Worm (Caenorhabditis elegans) whole organism, L1 larva: Measurements from ENCODE around the gene col-37.

Experiments
- C16A3.4 ChIP-seq: fragments of 150-350 bp; optimal IDR thresholded peaks from 2 replicates; lab custom pipeline; 2014; ENCODE audit warnings: missing biosample characterization, missing genetic modification characterization
- C34B4.2 ChIP-seq: sonication (generic microtip); optimal IDR thresholded peaks from 2 replicates; lab custom pipeline; 2017; ENCODE audit warnings: mild to moderate bottlenecking, missing genetic modification characterization, missing compliant biosample characterization
- F16B12.6 ChIP-seq: fragments of 150-350 bp; optimal IDR thresholded peaks from 2 replicates; lab custom pipeline; 2014; ENCODE audit warnings: missing biosample characterization, missing genetic modification characterization
- Y116A8C.19 ChIP-seq: sonication (generic microtip); optimal IDR thresholded peaks from 2 replicates; lab custom pipeline; 2016; ENCODE audit warnings: missing compliant biosample characterization, missing genetic modification characterization, borderline replicate concordance
- aha-1 ChIP-seq: fragments of 150-350 bp; optimal IDR thresholded peaks from 2 replicates; lab custom pipeline; 2014; ENCODE audit warnings: missing biosample characterization, missing genetic modification characterization
- alr-1 ChIP-seq: fragments of 200-800 bp; sonication (Bioruptor generic); optimal IDR thresholded peaks from 2 replicates; lab custom pipeline; 2018; ENCODE audit warnings: borderline replicate concordance, mild to moderate bottlenecking, missing genetic modification characterization, missing compliant biosample characterization
- aly-2 ChIP-seq: fragments of 150-350 bp; optimal IDR thresholded peaks from 2 replicates; lab custom pipeline; 2014; ENCODE audit warnings: missing biosample characterization, missing genetic modification characterization
- ama-1 ChIP-seq: fragments of 150-350 bp; optimal IDR thresholded peaks from 2 replicates; lab custom pipeline; 2014
- blmp-1 ChIP-seq: fragments of 150-350 bp; optimal IDR thresholded peaks from 2 replicates; lab custom pipeline; 2014; ENCODE audit warnings: missing biosample characterization, missing genetic modification characterization
- ceh-63 ChIP-seq: fragments of 200-800 bp; sonication (Bioruptor generic); optimal IDR thresholded peaks from 2 replicates; lab custom pipeline; 2018; ENCODE audit warnings: mild to moderate bottlenecking, missing genetic modification characterization, missing compliant biosample characterization
- ceh-88 ChIP-seq: fragments of 200-800 bp; sonication (Bioruptor generic); IDR thresholded peaks from 2 replicates; pipeline ENCODE4 v1.3.6; 2022; ENCODE audit warnings: missing genetic modification characterization, missing compliant biosample characterization
- ces-1 ChIP-seq: fragments of 150-350 bp; optimal IDR thresholded peaks from 2 replicates; lab custom pipeline; 2014; ENCODE audit warnings: missing biosample characterization, missing genetic modification reagents, missing genetic modification characterization
- dsc-1 ChIP-seq: sonication (generic microtip); optimal IDR thresholded peaks from 2 replicates; lab custom pipeline; 2016; ENCODE audit warnings: mild to moderate bottlenecking, missing genetic modification characterization, missing compliant biosample characterization
- efl-1 ChIP-seq, 4 experiments: fragments of 150-350 bp; optimal IDR thresholded peaks in 3 of 4; peaks in 1 of 4; 1 replicate in 1 of 4; 2 replicates in 3 of 4; lab custom pipeline; 2014; ENCODE audit warnings: missing biosample characterization in 2 of 4, missing genetic modification characterization in 2 of 4, missing genetic modification reagents in 2 of 4
- egl-27 ChIP-seq, 2 experiments: fragments of 150-350 bp in 1 of 2; sonication (generic microtip); optimal IDR thresholded peaks; 3 replicates each; lab custom pipeline; 2017 to 2018; ENCODE audit warnings: missing biosample characterization in 2 of 2, missing genetic modification characterization in 2 of 2, missing genetic modification reagents in 2 of 2
- elt-2 ChIP-seq: sonication (generic microtip); optimal IDR thresholded peaks from 2 replicates; lab custom pipeline; 2016; ENCODE audit warnings: missing genetic modification characterization, mild to moderate bottlenecking, inconsistent platforms, missing compliant biosample characterization, missing genetic modification reagents
- ets-5 ChIP-seq: fragments of 200-800 bp; sonication (Bioruptor generic); IDR thresholded peaks from 2 replicates; pipeline ENCODE4 v1.3.6; 2022; ENCODE audit warnings: missing genetic modification characterization, missing compliant biosample characterization
- fkh-4 ChIP-seq: sonication (generic microtip); optimal IDR thresholded peaks from 2 replicates; lab custom pipeline; 2016; ENCODE audit warnings: missing compliant biosample characterization, missing genetic modification characterization, borderline replicate concordance
- fkh-8 ChIP-seq: sonication (generic microtip); optimal IDR thresholded peaks from 2 replicates; lab custom pipeline; 2016; ENCODE audit warnings: mild to moderate bottlenecking, missing genetic modification characterization, missing compliant biosample characterization
- grh-1 ChIP-seq: fragments of 200-800 bp; sonication (Bioruptor generic); IDR thresholded peaks from 2 replicates; pipeline ENCODE4 v1.3.6; 2022; ENCODE audit warnings: missing genetic modification reagents, missing genetic modification characterization, missing compliant biosample characterization
- hlh-17 ChIP-seq: fragments of 200-800 bp; sonication (Bioruptor generic); optimal IDR thresholded peaks from 2 replicates; lab custom pipeline; 2018; ENCODE audit warnings: missing genetic modification characterization, mild to moderate bottlenecking, missing compliant biosample characterization, moderate library complexity, borderline replicate concordance
- hlh-4 ChIP-seq: sonication (generic microtip); optimal IDR thresholded peaks from 2 replicates; lab custom pipeline; 2016; ENCODE audit warnings: mild to moderate bottlenecking, missing genetic modification characterization, missing compliant biosample characterization
- hpl-2 ChIP-seq: fragments of 150-350 bp; optimal IDR thresholded peaks from 2 replicates; lab custom pipeline; 2014; ENCODE audit warnings: missing biosample characterization, missing genetic modification reagents, missing genetic modification characterization
- isw-1 ChIP-seq: fragments of 200-800 bp; sonication (Bioruptor generic); IDR thresholded peaks from 2 replicates; pipeline ENCODE4 v1.3.6; 2022; ENCODE audit warnings: missing genetic modification characterization, missing compliant biosample characterization
- jun-1 ChIP-seq: fragments of 150-350 bp; optimal IDR thresholded peaks from 2 replicates; lab custom pipeline; 2014; ENCODE audit warnings: missing biosample characterization, missing genetic modification reagents, missing genetic modification characterization
- lin-13 ChIP-seq: fragments of 150-350 bp; optimal IDR thresholded peaks from 2 replicates; lab custom pipeline; 2014; ENCODE audit warnings: missing biosample characterization, missing genetic modification reagents, missing genetic modification characterization
- lin-35 ChIP-seq, 2 experiments: fragments of 150-350 bp; optimal IDR thresholded peaks; 2 replicates each; lab custom pipeline; 2014; ENCODE audit warnings: missing biosample characterization in 2 of 2, missing genetic modification characterization in 2 of 2, missing genetic modification reagents in 2 of 2
- lsy-2 ChIP-seq, 2 experiments: fragments of 150-350 bp; optimal IDR thresholded peaks; 2 replicates each; lab custom pipeline; 2014; ENCODE audit warnings: missing biosample characterization in 2 of 2, missing genetic modification characterization in 2 of 2
- mef-2 ChIP-seq: fragments of 150-350 bp; optimal IDR thresholded peaks from 2 replicates; lab custom pipeline; 2014; ENCODE audit warnings: missing biosample characterization, missing genetic modification characterization
- nhr-12 ChIP-seq: sonication (generic microtip); optimal IDR thresholded peaks from 2 replicates; lab custom pipeline; 2017; ENCODE audit warnings: missing biosample characterization, missing genetic modification characterization
- nhr-19 ChIP-seq: fragments of 200-800 bp; sonication (Bioruptor generic); conservative IDR thresholded peaks from 2 replicates; pipeline ENCODE4 v1.3.6; 2022; ENCODE audit warnings: missing genetic modification characterization, missing compliant biosample characterization
- nhr-20 ChIP-seq: sonication (generic microtip); optimal IDR thresholded peaks from 2 replicates; lab custom pipeline; 2016; ENCODE audit warnings: mild to moderate bottlenecking, missing genetic modification characterization, missing compliant biosample characterization
- nhr-237 ChIP-seq: fragments of 150-350 bp; optimal IDR thresholded peaks from 2 replicates; lab custom pipeline; 2014; ENCODE audit warnings: missing biosample characterization, missing genetic modification characterization
- nhr-28 ChIP-seq: fragments of 150-350 bp; optimal IDR thresholded peaks from 2 replicates; lab custom pipeline; 2014; ENCODE audit warnings: missing biosample characterization, missing genetic modification characterization
- nhr-47 ChIP-seq: sonication (generic microtip); optimal IDR thresholded peaks from 2 replicates; lab custom pipeline; 2016; ENCODE audit warnings: mild to moderate bottlenecking, missing genetic modification characterization, moderate library complexity, missing compliant biosample characterization
- nhr-71 ChIP-seq: sonication (generic microtip); optimal IDR thresholded peaks from 2 replicates; lab custom pipeline; 2016; ENCODE audit warnings: mild to moderate bottlenecking, missing genetic modification characterization, moderate library complexity, missing compliant biosample characterization
- nhr-76 ChIP-seq: sonication (generic microtip); optimal IDR thresholded peaks from 2 replicates; lab custom pipeline; 2017; ENCODE audit warnings: missing biosample characterization, missing genetic modification characterization
- nhr-84 ChIP-seq: sonication (generic microtip); optimal IDR thresholded peaks from 2 replicates; lab custom pipeline; 2017; ENCODE audit warnings: missing biosample characterization, missing genetic modification characterization
- nhr-90 ChIP-seq: sonication (generic microtip); optimal IDR thresholded peaks from 2 replicates; lab custom pipeline; 2016; ENCODE audit warnings: mild to moderate bottlenecking, missing genetic modification characterization, missing compliant biosample characterization; ENCODE audit not compliant: poor library complexity
- pag-3 ChIP-seq: sonication (generic microtip); optimal IDR thresholded peaks from 2 replicates; lab custom pipeline; 2017; ENCODE audit warnings: missing genetic modification characterization, mild to moderate bottlenecking, missing compliant biosample characterization, antibody characterized with exemption, borderline replicate concordance; ENCODE audit not compliant: insufficient read depth
- pqm-1 ChIP-seq: sonication (generic microtip); optimal IDR thresholded peaks from 3 replicates; lab custom pipeline; 2017; ENCODE audit warnings: missing biosample characterization, missing genetic modification characterization
- rnt-1 ChIP-seq: sonication (generic microtip); optimal IDR thresholded peaks from 2 replicates; lab custom pipeline; 2016; ENCODE audit warnings: mild to moderate bottlenecking, missing genetic modification characterization, moderate library complexity, missing compliant biosample characterization
- skn-1 ChIP-seq: fragments of 150-350 bp; optimal IDR thresholded peaks from 2 replicates; lab custom pipeline; 2014; ENCODE audit warnings: missing biosample characterization, missing genetic modification characterization
- snu-23 ChIP-seq: sonication (generic microtip); optimal IDR thresholded peaks from 2 replicates; lab custom pipeline; 2016; ENCODE audit warnings: missing genetic modification characterization, missing compliant biosample characterization
- sptf-1 ChIP-seq: fragments of 150-350 bp; optimal IDR thresholded peaks from 2 replicates; lab custom pipeline; 2014; ENCODE audit warnings: missing biosample characterization, missing genetic modification characterization
- swsn-7 ChIP-seq: sonication (generic microtip); optimal IDR thresholded peaks from 2 replicates; lab custom pipeline; 2016; ENCODE audit warnings: missing genetic modification characterization, missing compliant biosample characterization
- tlp-1 ChIP-seq: fragments of 150-350 bp; optimal IDR thresholded peaks from 2 replicates; lab custom pipeline; 2014; ENCODE audit warnings: missing biosample characterization, missing genetic modification characterization
- unc-130 ChIP-seq: fragments of 150-350 bp; optimal IDR thresholded peaks from 2 replicates; lab custom pipeline; 2017; ENCODE audit warnings: missing biosample characterization, missing genetic modification characterization, inconsistent platforms
- unc-30 ChIP-seq: sonication (generic microtip); optimal IDR thresholded peaks from 2 replicates; lab custom pipeline; 2017; ENCODE audit warnings: missing biosample characterization, missing genetic modification characterization
- unc-86 ChIP-seq: sonication (generic microtip); optimal IDR thresholded peaks from 2 replicates; lab custom pipeline; 2016; ENCODE audit warnings: missing genetic modification characterization, missing compliant biosample characterization
- zag-1 ChIP-seq: fragments of 150-350 bp; optimal IDR thresholded peaks from 2 replicates; lab custom pipeline; 2014; ENCODE audit warnings: missing biosample characterization, missing genetic modification characterization
- zip-4 ChIP-seq: fragments of 200-800 bp; sonication (Bioruptor generic); optimal IDR thresholded peaks from 2 replicates; lab custom pipeline; 2018; ENCODE audit warnings: mild to moderate bottlenecking, missing genetic modification characterization, moderate library complexity, missing compliant biosample characterization

col-37 gene

DNA sequence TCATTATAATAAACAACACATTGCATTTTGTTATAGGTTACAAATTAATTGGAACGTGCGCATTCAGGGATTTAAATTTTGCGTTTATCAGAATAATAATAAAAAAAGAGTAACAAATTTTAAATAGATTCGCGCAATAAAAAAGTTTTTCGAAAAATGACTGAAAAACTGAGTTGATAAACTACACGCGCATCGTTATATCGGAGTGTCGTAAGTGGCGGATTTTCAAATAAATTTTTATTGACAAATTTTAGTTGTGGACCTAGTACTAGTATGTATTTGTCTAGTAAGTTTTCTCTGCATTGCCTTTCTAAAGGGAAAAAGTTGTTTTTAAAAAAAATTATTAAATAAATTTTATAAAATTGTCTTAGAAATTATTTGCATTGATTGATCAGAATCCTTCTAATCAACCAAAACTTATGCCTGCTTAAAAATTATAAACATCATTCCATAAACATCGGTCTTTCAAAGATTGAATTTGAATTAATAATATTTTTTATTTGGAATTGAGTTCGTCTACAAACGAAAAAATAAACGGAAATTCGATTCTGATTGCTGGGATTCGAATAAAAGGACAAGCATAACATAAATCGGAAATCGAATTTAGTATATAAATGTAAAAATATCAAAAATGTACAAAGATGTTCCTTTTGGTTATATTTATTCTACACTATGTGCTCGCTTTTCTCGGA is 16.9 kb upstream of the col-37 start, which contains the start of gene srd-4 (continued):
- no peak for TF ChIP-seq Y116A8C.19 (tag; lab: Kevin White, UChicago)
- TF ChIP-seq C16A3.4 (tag; lab: Kevin White, UChicago) = peak; percentile 7
- peak; percentile 60 for TF ChIP-seq nhr-71
- peak; percentile 46; the same call in 1 of the 2 replicates for TF ChIP-seq nhr-19
- TF ChIP-seq nhr-28 (tag; lab: Kevin White, UChicago) = no peak
- peak; percentile 35 for TF ChIP-seq nhr-20 (tag; lab: Kevin White, UChicago)
- TF ChIP-seq F16B12.6 (tag; lab: Kevin White, UChicago) = peak; percentile 25
- no peak for TF ChIP-seq hlh-17 (GFP tag; lab: Kevin White, UChicago)
- no peak for TF ChIP-seq ceh-88
- no peak for TF ChIP-seq tlp-1 (tag; lab: Kevin White, UChicago)
- no peak for TF ChIP-seq jun-1
- TF ChIP-seq nhr-237 (tag; lab: Kevin White, UChicago) = no peak
- no peak for TF ChIP-seq ceh-63 (GFP tag; lab: Kevin White, UChicago)
- no peak for TF ChIP-seq hlh-4 (tag; lab: Kevin White, UChicago)
- no peak for TF ChIP-seq isw-1 (GFP tag; lab: Robert Waterston, UW)
- TF ChIP-seq sptf-1 = no peak
- no peak for TF ChIP-seq zip-4 (GFP tag; lab: Kevin White, UChicago)
- TF ChIP-seq nhr-76 (tag; lab: Kevin White, UChicago) = no peak
- TF ChIP-seq elt-2 = no peak
- TF ChIP-seq efl-1 (optimal IDR thresholded peaks at IDR 0.05; lab: Kevin White, UChicago) = peak; percentile 66 to 93
- TF ChIP-seq efl-1 (GFP tag; optimal IDR thresholded peaks at IDR 0.05 in 1 of 2; lab: Kevin White, UChicago) = peak; percentile 94 to 99
- no peak for TF ChIP-seq nhr-84
- TF ChIP-seq grh-1 (GFP tag; lab: Robert Waterston, UW) = no peak
- TF ChIP-seq egl-27 (tag; optimal IDR thresholded peaks at IDR 0.05; lab: Kevin White, UChicago) = no peak
- TF ChIP-seq nhr-90 (tag; lab: Kevin White, UChicago) = peak; percentile 54
- no peak for TF ChIP-seq zag-1 (tag; lab: Kevin White, UChicago)
- no peak for TF ChIP-seq ces-1 (GFP tag; lab: Kevin White, UChicago)
- peak; percentile 29 for TF ChIP-seq dsc-1 (tag; lab: Kevin White, UChicago)
- no peak for TF ChIP-seq C34B4.2 (tag; lab: Kevin White, UChicago)
- peak; percentile 30 for TF ChIP-seq blmp-1 (tag; lab: Kevin White, UChicago)
- peak; percentile 46 for TF ChIP-seq snu-23 (GFP tag; lab: Kevin White, UChicago)
- peak; percentile 53 for TF ChIP-seq skn-1 (tag; lab: Kevin White, UChicago)
- no peak for TF ChIP-seq nhr-12 (tag; lab: Kevin White, UChicago)
- peak; percentile 25 for TF ChIP-seq swsn-7 (tag; lab: Kevin White, UChicago)
- no peak for TF ChIP-seq unc-30 (tag; lab: Kevin White, UChicago)
- TF ChIP-seq unc-86 = no peak
- TF ChIP-seq mef-2 = no peak
- no peak for TF ChIP-seq ama-1 (lab: Kevin White, UChicago)
- TF ChIP-seq aly-2 (tag; lab: Kevin White, UChicago) = no peak
- TF ChIP-seq unc-130 (tag; lab: Kevin White, UChicago) = no peak
- TF ChIP-seq aha-1 (tag; lab: Kevin White, UChicago) = no peak
- no peak for TF ChIP-seq fkh-4
- TF ChIP-seq lin-35 (GFP tag; optimal IDR thresholded peaks at IDR 0.05; lab: Kevin White, UChicago) = peak; percentile 91 to 96
- TF ChIP-seq lin-13 (GFP tag; lab: Kevin White, UChicago) = no peak
- TF ChIP-seq rnt-1 (tag; lab: Kevin White, UChicago) = peak; percentile 27
- no peak for TF ChIP-seq fkh-8
- TF ChIP-seq hpl-2 (GFP tag; lab: Kevin White, UChicago) = no peak
- TF ChIP-seq alr-1 (tag; lab: Kevin White, UChicago) = no peak
- TF ChIP-seq pag-3 (tag; lab: Kevin White, UChicago) = no peak
- peak; percentile 53 for TF ChIP-seq nhr-47 (tag; lab: Kevin White, UChicago)
- peak; percentile 59 to 79 for TF ChIP-seq lsy-2 (tag; optimal IDR thresholded peaks at IDR 0.05; lab: Kevin White, UChicago)
- no peak for TF ChIP-seq ets-5
- TF ChIP-seq pqm-1 (tag; lab: Kevin White, UChicago) = no peak
